Fruit fly (Drosophila melanogaster): ENCODE measurements around the gene Crk.

- TF ChIP-seq C15 (GFP tag; IDR thresholded peaks at IDR 0.05) (no peak), br (optimal IDR thresholded peaks at IDR 0.05) (no peak), fru (optimal IDR thresholded peaks at IDR 0.05) (no peak), Kr (GFP tag; optimal IDR thresholded peaks at IDR 0.05) (no peak), CG8924 (tag; optimal IDR thresholded peaks at IDR 0.05) (no peak), Doc3 (GFP tag; IDR thresholded peaks at IDR 0.05; ENCODE audit: partially characterized antibody) (no peak), gcm2 (GFP tag; optimal IDR thresholded peaks at IDR 0.05) (no peak), CG8944 (GFP tag; optimal IDR thresholded peaks at IDR 0.05) (no peak), en (GFP tag; optimal IDR thresholded peaks at IDR 0.05) (no peak), CG4424 (GFP tag; optimal IDR thresholded peaks at IDR 0.05) (no peak), Myb (GFP tag; optimal IDR thresholded peaks at IDR 0.05) (no peak), Elba2 (GFP tag; optimal IDR thresholded peaks at IDR 0.05) (no peak)
Observed at dm6 chr4:254697-255096, 44.7 kb downstream of the Crk start, which contains the start of gene RhoGAP102A.

Data from whole organism, embryonic.